Worm (Caenorhabditis elegans) whole organism, late embryonic: ENCODE measurements around the gene K05F1.14.

Experiments used
- C08G9.2 ChIP-seq: sonication (generic microtip); optimal IDR thresholded peaks from 2 replicates; lab custom pipeline; 2016; ENCODE audit warnings: mild to moderate bottlenecking, missing genetic modification characterization, moderate library complexity, missing compliant biosample characterization
- ama-1 ChIP-seq: fragments of 150-350 bp; optimal IDR thresholded peaks from 2 replicates; lab custom pipeline; 2014
- ets-4 ChIP-seq: sonication (generic microtip); optimal IDR thresholded peaks from 2 replicates; lab custom pipeline; 2016; ENCODE audit warnings: missing genetic modification characterization, missing compliant biosample characterization
- fax-1 ChIP-seq: sonication (generic microtip); optimal IDR thresholded peaks from 2 replicates; lab custom pipeline; 2016; ENCODE audit warnings: missing genotype, missing genetic modification characterization, missing compliant biosample characterization
- fkh-10 ChIP-seq: fragments of 150-350 bp; optimal IDR thresholded peaks from 2 replicates; lab custom pipeline; 2014; ENCODE audit warnings: missing biosample characterization, missing genetic modification reagents, missing genetic modification characterization
- fkh-6 ChIP-seq: sonication (generic microtip); optimal IDR thresholded peaks from 2 replicates; lab custom pipeline; 2016; ENCODE audit warnings: missing genetic modification characterization, missing compliant biosample characterization
- lin-11 ChIP-seq: fragments of 200-800 bp; sonication (Bioruptor generic); optimal IDR thresholded peaks from 2 replicates; lab custom pipeline; 2018; ENCODE audit warnings: mild to moderate bottlenecking, missing genetic modification characterization, missing compliant biosample characterization
- sox-2 ChIP-seq: fragments of 200-800 bp; sonication (Bioruptor generic); IDR thresholded peaks from 2 replicates; pipeline ENCODE4 v1.3.6; 2022; ENCODE audit warnings: missing genetic modification reagents, missing genetic modification characterization, missing compliant biosample characterization
- sox-4 ChIP-seq: sonication (generic microtip); optimal IDR thresholded peaks from 2 replicates; lab custom pipeline; 2017; ENCODE audit warnings: mild to moderate bottlenecking, missing genetic modification characterization, inconsistent platforms, missing compliant biosample characterization
- tbx-7 ChIP-seq: sonication (generic microtip); optimal IDR thresholded peaks from 2 replicates; lab custom pipeline; 2016; ENCODE audit warnings: missing genotype, missing genetic modification characterization, missing compliant biosample characterization
- ttx-3 ChIP-seq: sonication (generic microtip); optimal IDR thresholded peaks from 2 replicates; lab custom pipeline; 2016; ENCODE audit warnings: missing genetic modification reagents, missing genetic modification characterization, missing compliant biosample characterization
- unc-86 ChIP-seq: sonication (generic microtip); optimal IDR thresholded peaks from 2 replicates; lab custom pipeline; 2016; ENCODE audit warnings: missing genetic modification characterization, missing compliant biosample characterization

- TF ChIP-seq lin-11 (tag; lab: Kevin White, UChicago) = no peak
- TF ChIP-seq fkh-10 (GFP tag; lab: Kevin White, UChicago) = no peak
- TF ChIP-seq tbx-7 (tag; lab: Kevin White, UChicago) = no peak
- TF ChIP-seq ttx-3 (tag; lab: Kevin White, UChicago) = no peak
- TF ChIP-seq C08G9.2 (tag; lab: Kevin White, UChicago) = no peak
- TF ChIP-seq fkh-6 (tag; lab: Kevin White, UChicago) = no peak
- no peak for TF ChIP-seq sox-4 (tag; lab: Kevin White, UChicago)
- TF ChIP-seq ets-4 = no peak
- TF ChIP-seq unc-86 = no peak
- no peak for TF ChIP-seq ama-1 (lab: Kevin White, UChicago)
- no peak for TF ChIP-seq fax-1 (tag; lab: Kevin White, UChicago)
- no peak for TF ChIP-seq sox-2 (GFP tag; lab: Robert Waterston, UW)
These were observed 8.7 kb upstream of the K05F1.14 start, which contains the start of the genes K05F1.9 and K05F1.1 for ce11 chrII:5801075-5801474.
